Worm (Caenorhabditis elegans) whole organism, late embryonic: ENCODE results near the gene T05H4.4.

Experiments
- ceh-14 ChIP-seq: sonication (generic microtip); optimal IDR thresholded peaks from 2 replicates; lab custom pipeline; 2016; ENCODE audit warnings: missing genotype, missing genetic modification characterization, missing compliant biosample characterization
- hlh-6 ChIP-seq: sonication (generic microtip); optimal IDR thresholded peaks from 2 replicates; lab custom pipeline; 2016; ENCODE audit warnings: missing genotype, missing genetic modification characterization, missing compliant biosample characterization
- npax-4 ChIP-seq: sonication (generic microtip); optimal IDR thresholded peaks from 2 replicates; lab custom pipeline; 2016; ENCODE audit warnings: missing genetic modification characterization, missing compliant biosample characterization
- pqm-1 ChIP-seq: sonication (generic microtip); optimal IDR thresholded peaks from 2 replicates; lab custom pipeline; 2016; ENCODE audit warnings: missing genetic modification characterization, missing compliant biosample characterization

DNA sequence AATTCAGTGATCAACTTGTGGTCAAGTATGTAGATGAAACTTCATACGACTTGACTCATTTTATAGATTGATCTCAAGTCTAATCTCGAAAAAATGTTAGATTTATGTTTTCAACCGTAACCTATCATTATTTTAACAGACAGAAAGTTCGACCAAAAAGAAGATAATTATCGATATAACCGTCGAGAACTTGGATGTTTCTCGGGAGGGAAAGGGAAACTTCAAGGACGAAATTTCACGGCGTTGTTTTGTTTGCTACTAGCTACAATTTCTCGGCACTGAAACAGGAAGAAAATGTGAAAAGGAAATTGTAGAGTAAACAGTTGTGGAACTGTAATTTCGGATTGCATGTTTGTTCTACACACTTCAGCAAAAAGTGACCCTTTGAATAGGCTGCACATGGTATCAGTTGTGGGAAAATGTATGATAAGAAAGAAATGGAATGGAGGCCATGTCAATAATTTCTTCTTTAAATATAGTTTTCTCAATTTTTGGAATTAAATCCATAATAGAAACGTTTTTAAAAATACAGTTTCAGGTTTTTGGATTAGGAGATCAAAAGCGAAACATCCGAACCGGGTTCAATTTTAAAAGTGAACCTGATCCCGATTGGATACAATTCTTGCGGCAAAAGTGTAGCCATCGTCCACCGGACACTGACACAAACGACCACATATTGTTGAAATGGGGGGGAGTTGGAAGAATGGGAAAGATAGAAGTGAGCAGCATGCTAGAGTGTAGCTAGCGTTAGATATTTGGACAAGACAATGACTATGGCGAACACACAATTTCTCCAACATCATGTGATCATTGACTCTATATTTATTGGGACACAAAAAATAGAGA is 8.0 kb upstream of the T05H4.4 start:
- TF ChIP-seq hlh-6 (tag; lab: Kevin White, UChicago) (no peak), pqm-1 (tag; lab: Kevin White, UChicago) (no peak), npax-4 (tag; lab: Kevin White, UChicago) (no peak), ceh-14 (no peak)
